Worm (Caenorhabditis elegans) whole organism, mixed stage, embryonic: Measurements from ENCODE around the gene R07B7.10.

Experiments
- bed-3 ChIP-seq: fragments of 200-800 bp; sonication (Bioruptor generic); optimal IDR thresholded peaks from 3 replicates; lab custom pipeline; 2018; ENCODE audit warnings: mild to moderate bottlenecking, missing genetic modification characterization, moderate library complexity, missing compliant biosample characterization
- elt-1 ChIP-seq: sonication (generic microtip); optimal IDR thresholded peaks from 2 replicates; lab custom pipeline; 2017; ENCODE audit warnings: missing genetic modification characterization, mild to moderate bottlenecking, missing compliant biosample characterization, antibody characterized with exemption, moderate library complexity, borderline replicate concordance; ENCODE audit not compliant: insufficient read depth
- elt-3 ChIP-seq: fragments of 150-350 bp; optimal IDR thresholded peaks from 2 replicates; lab custom pipeline; 2014; ENCODE audit warnings: missing biosample characterization, missing genetic modification characterization
- ham-2 ChIP-seq: fragments of 200-800 bp; sonication (Bioruptor generic); optimal IDR thresholded peaks from 2 replicates; lab custom pipeline; 2018; ENCODE audit warnings: mild to moderate bottlenecking, missing genetic modification characterization, missing compliant biosample characterization
- hlh-1 ChIP-seq: fragments of 150-350 bp; optimal IDR thresholded peaks from 2 replicates; lab custom pipeline; 2014; ENCODE audit warnings: missing biosample characterization, missing genetic modification reagents, missing genetic modification characterization
- lsy-2 ChIP-seq: fragments of 150-350 bp; optimal IDR thresholded peaks from 2 replicates; lab custom pipeline; 2014; ENCODE audit warnings: missing biosample characterization, missing genetic modification characterization
- mab-5 ChIP-seq: fragments of 150-350 bp; optimal IDR thresholded peaks from 2 replicates; lab custom pipeline; 2014; ENCODE audit warnings: missing biosample characterization, missing genetic modification characterization
- mep-1 ChIP-seq: fragments of 150-350 bp; optimal IDR thresholded peaks from 2 replicates; lab custom pipeline; 2017; ENCODE audit warnings: missing biosample characterization, missing genetic modification reagents, missing genetic modification characterization, inconsistent platforms
- mls-2 ChIP-seq: sonication (generic microtip); optimal IDR thresholded peaks from 2 replicates; lab custom pipeline; 2016; ENCODE audit warnings: mild to moderate bottlenecking, missing genetic modification characterization, moderate library complexity, missing compliant biosample characterization
- nhr-76 ChIP-seq: sonication (generic microtip); optimal IDR thresholded peaks from 2 replicates; lab custom pipeline; 2017; ENCODE audit warnings: missing biosample characterization, missing genetic modification characterization
- pha-4 ChIP-seq: fragments of 150-350 bp; optimal IDR thresholded peaks from 2 replicates; lab custom pipeline; 2018; ENCODE audit warnings: missing biosample characterization, missing genetic modification reagents, missing genetic modification characterization
- snpc-4 ChIP-seq: fragments of 150-350 bp; optimal IDR thresholded peaks from 2 replicates; lab custom pipeline; 2014; ENCODE audit warnings: missing biosample characterization, missing genetic modification characterization
- unc-62 ChIP-seq: fragments of 150-350 bp; optimal IDR thresholded peaks from 2 replicates; lab custom pipeline; 2014; ENCODE audit warnings: missing biosample characterization, missing genetic modification reagents, missing genetic modification characterization

- TF ChIP-seq snpc-4 (tag; lab: Kevin White, UChicago): no peak
- TF ChIP-seq mab-5 (tag; lab: Kevin White, UChicago): no peak
- TF ChIP-seq ham-2 (GFP tag; lab: Kevin White, UChicago): no peak
- no peak for TF ChIP-seq nhr-76 (tag; lab: Kevin White, UChicago)
- TF ChIP-seq unc-62 (GFP tag; lab: Kevin White, UChicago): no peak
- TF ChIP-seq bed-3 (GFP tag; lab: Kevin White, UChicago): no peak
- no peak for TF ChIP-seq hlh-1 (tag; lab: Kevin White, UChicago)
- no peak for TF ChIP-seq lsy-2 (tag; lab: Kevin White, UChicago)
- no peak for TF ChIP-seq pha-4 (tag; lab: Kevin White, UChicago)
- TF ChIP-seq elt-3 (tag; lab: Kevin White, UChicago): no peak
- no peak for TF ChIP-seq mls-2 (tag; lab: Kevin White, UChicago)
- no peak for TF ChIP-seq mep-1 (tag; lab: Kevin White, UChicago)
- TF ChIP-seq elt-1 (tag; lab: Kevin White, UChicago): no peak
Measured at ce11 chrV:12071483-12071882, 11.5 kb upstream of the R07B7.10 start.
